Worm (Caenorhabditis elegans) whole organism, late embryonic: ENCODE data around the gene ugt-51.

Source experiments
- C08G9.2 ChIP-seq: sonication (generic microtip); optimal IDR thresholded peaks from 2 replicates; lab custom pipeline; 2016; ENCODE audit warnings: mild to moderate bottlenecking, missing genetic modification characterization, moderate library complexity, missing compliant biosample characterization
- C38D4.7 ChIP-seq: fragments of 200-800 bp; sonication (Bioruptor generic); optimal IDR thresholded peaks from 2 replicates; lab custom pipeline; 2018; ENCODE audit warnings: mild to moderate bottlenecking, missing genetic modification characterization, moderate library complexity, missing compliant biosample characterization
- K02D7.2 ChIP-seq: sonication (generic microtip); optimal IDR thresholded peaks from 2 replicates; lab custom pipeline; 2017; ENCODE audit warnings: mild to moderate bottlenecking, missing genetic modification characterization, missing compliant biosample characterization
- K09A11.1 ChIP-seq: sonication (generic microtip); optimal IDR thresholded peaks from 2 replicates; lab custom pipeline; 2017; ENCODE audit warnings: antibody characterized with exemption, mild to moderate bottlenecking, missing genetic modification characterization, missing compliant biosample characterization; ENCODE audit not compliant: insufficient read depth
- ahr-1 ChIP-seq: sonication (generic microtip); optimal IDR thresholded peaks from 2 replicates; lab custom pipeline; 2016; ENCODE audit warnings: missing genetic modification characterization, missing compliant biosample characterization
- ama-1 ChIP-seq: fragments of 150-350 bp; optimal IDR thresholded peaks from 2 replicates; lab custom pipeline; 2014
- ceh-14 ChIP-seq: sonication (generic microtip); optimal IDR thresholded peaks from 2 replicates; lab custom pipeline; 2016; ENCODE audit warnings: missing genotype, missing genetic modification characterization, missing compliant biosample characterization
- ceh-18 ChIP-seq: sonication (generic microtip); optimal IDR thresholded peaks from 2 replicates; lab custom pipeline; 2016; ENCODE audit warnings: missing genetic modification characterization, missing compliant biosample characterization
- ceh-22 ChIP-seq: sonication (generic microtip); optimal IDR thresholded peaks from 2 replicates; lab custom pipeline; 2017; ENCODE audit warnings: missing biosample characterization, missing genetic modification characterization
- ceh-24 ChIP-seq: sonication (generic microtip); optimal IDR thresholded peaks from 2 replicates; lab custom pipeline; 2016; ENCODE audit warnings: mild to moderate bottlenecking, missing genetic modification characterization, missing compliant biosample characterization
- ceh-31 ChIP-seq: sonication (generic microtip); optimal IDR thresholded peaks from 2 replicates; lab custom pipeline; 2016; ENCODE audit warnings: missing genetic modification characterization, missing compliant biosample characterization
- ceh-34 ChIP-seq: sonication (generic microtip); optimal IDR thresholded peaks from 2 replicates; lab custom pipeline; 2016; ENCODE audit warnings: mild to moderate bottlenecking, missing genetic modification characterization, missing compliant biosample characterization
- ceh-45 ChIP-seq: fragments of 200-800 bp; sonication (Bioruptor generic); IDR thresholded peaks from 2 replicates; pipeline ENCODE4 v1.3.6; 2022; ENCODE audit warnings: missing genetic modification reagents, missing genetic modification characterization, missing compliant biosample characterization
- dve-1 ChIP-seq: sonication (generic microtip); optimal IDR thresholded peaks from 2 replicates; lab custom pipeline; 2017; ENCODE audit warnings: antibody characterized with exemption, mild to moderate bottlenecking, missing genetic modification characterization, missing compliant biosample characterization
- ets-4 ChIP-seq: sonication (generic microtip); optimal IDR thresholded peaks from 2 replicates; lab custom pipeline; 2016; ENCODE audit warnings: missing genetic modification characterization, missing compliant biosample characterization
- eyg-1 ChIP-seq: sonication (generic microtip); optimal IDR thresholded peaks from 2 replicates; lab custom pipeline; 2016; ENCODE audit warnings: missing genotype, missing genetic modification characterization, missing compliant biosample characterization
- fkh-10 ChIP-seq: fragments of 150-350 bp; optimal IDR thresholded peaks from 2 replicates; lab custom pipeline; 2014; ENCODE audit warnings: missing biosample characterization, missing genetic modification reagents, missing genetic modification characterization
- fkh-6 ChIP-seq: sonication (generic microtip); optimal IDR thresholded peaks from 2 replicates; lab custom pipeline; 2016; ENCODE audit warnings: missing genetic modification characterization, missing compliant biosample characterization
- gmeb-2 ChIP-seq: sonication (generic microtip); optimal IDR thresholded peaks from 2 replicates; lab custom pipeline; 2016; ENCODE audit warnings: missing genetic modification characterization, inconsistent platforms, missing compliant biosample characterization
- hlh-15 ChIP-seq: sonication (generic microtip); optimal IDR thresholded peaks from 2 replicates; lab custom pipeline; 2016; ENCODE audit warnings: missing genetic modification characterization, missing compliant biosample characterization
- hlh-6 ChIP-seq: sonication (generic microtip); optimal IDR thresholded peaks from 2 replicates; lab custom pipeline; 2016; ENCODE audit warnings: missing genotype, missing genetic modification characterization, missing compliant biosample characterization
- hlh-8 ChIP-seq: sonication (generic microtip); optimal IDR thresholded peaks from 2 replicates; lab custom pipeline; 2016; ENCODE audit warnings: missing genotype, missing genetic modification characterization, missing compliant biosample characterization
- mec-3 ChIP-seq: sonication (generic microtip); optimal IDR thresholded peaks from 2 replicates; lab custom pipeline; 2016; ENCODE audit warnings: borderline replicate concordance, missing genetic modification characterization, missing compliant biosample characterization
- nhr-232 ChIP-seq: sonication (generic microtip); optimal IDR thresholded peaks from 2 replicates; lab custom pipeline; 2016; ENCODE audit warnings: missing genetic modification characterization, missing compliant biosample characterization
- pag-3 ChIP-seq: sonication (generic microtip); optimal IDR thresholded peaks from 2 replicates; lab custom pipeline; 2016; ENCODE audit warnings: missing compliant biosample characterization, missing genetic modification characterization, borderline replicate concordance
- pax-1 ChIP-seq: fragments of 150-350 bp; optimal IDR thresholded peaks from 2 replicates; lab custom pipeline; 2014; ENCODE audit warnings: missing biosample characterization, missing genetic modification characterization
- pha-2 ChIP-seq: sonication (generic microtip); optimal IDR thresholded peaks from 2 replicates; lab custom pipeline; 2017; ENCODE audit warnings: mild to moderate bottlenecking, missing genetic modification characterization, missing compliant biosample characterization
- pqm-1 ChIP-seq: sonication (generic microtip); optimal IDR thresholded peaks from 2 replicates; lab custom pipeline; 2016; ENCODE audit warnings: missing genetic modification characterization, missing compliant biosample characterization
- ref-2 ChIP-seq: sonication (generic microtip); optimal IDR thresholded peaks from 2 replicates; lab custom pipeline; 2016; ENCODE audit warnings: missing genetic modification characterization, missing compliant biosample characterization
- rnt-1 ChIP-seq: sonication (generic microtip); optimal IDR thresholded peaks from 2 replicates; lab custom pipeline; 2016; ENCODE audit warnings: missing genetic modification characterization, missing compliant biosample characterization
- sdc-2 ChIP-seq: sonication (generic microtip); optimal IDR thresholded peaks from 2 replicates; lab custom pipeline; 2016; ENCODE audit warnings: missing genotype, missing genetic modification characterization, missing compliant biosample characterization
- syd-9 ChIP-seq: sonication (generic microtip); optimal IDR thresholded peaks from 2 replicates; lab custom pipeline; 2016; ENCODE audit warnings: mild to moderate bottlenecking, missing genetic modification characterization, moderate library complexity, missing compliant biosample characterization
- tbx-7 ChIP-seq: sonication (generic microtip); optimal IDR thresholded peaks from 2 replicates; lab custom pipeline; 2016; ENCODE audit warnings: missing genotype, missing genetic modification characterization, missing compliant biosample characterization
- unc-3 ChIP-seq, 2 experiments: fragments of 200-800 bp in 1 of 2; sonication (Bioruptor generic) in 1 of 2; sonication (generic microtip) in 1 of 2; conservative IDR thresholded peaks in 1 of 2; optimal IDR thresholded peaks in 1 of 2; 2 replicates each; pipeline versions ENCODE4 v1.3.6 to Lab custom; 2016 to 2022; ENCODE audit warnings: missing compliant biosample characterization in 2 of 2, missing genetic modification characterization in 2 of 2, missing genetic modification reagents in 1 of 2
- unc-42 ChIP-seq: sonication (generic microtip); optimal IDR thresholded peaks from 2 replicates; lab custom pipeline; 2016; ENCODE audit warnings: missing genotype, missing genetic modification characterization, missing compliant biosample characterization
- unc-55 ChIP-seq: sonication (generic microtip); optimal IDR thresholded peaks from 2 replicates; lab custom pipeline; 2017; ENCODE audit warnings: missing biosample characterization, missing genetic modification reagents, missing genetic modification characterization

The ugt-51 gene

DNA sequence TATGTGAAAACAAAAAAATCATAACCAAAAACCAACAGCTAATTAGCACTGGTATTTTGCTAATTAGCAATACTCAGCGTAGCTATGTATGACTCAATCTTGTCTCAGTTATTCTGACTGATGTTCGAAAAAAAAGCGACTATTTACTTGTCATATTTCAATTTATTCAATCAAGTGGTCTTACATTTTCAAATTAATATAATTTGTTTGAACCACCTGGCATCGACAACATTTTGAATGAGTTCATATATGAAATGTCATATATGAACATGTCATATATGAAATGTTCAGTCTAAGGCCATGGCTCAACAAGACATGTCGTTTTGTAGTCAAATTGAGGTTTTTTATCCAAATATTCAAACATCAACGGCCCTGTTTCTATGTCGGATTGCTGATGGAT is 11.7 kb downstream of the ugt-51 start, which contains the start of gene srw-140:
TSS of gene srw-140 (plus strand) at position 301 of the 400 bp plus-strand sequence.
- no peak for TF ChIP-seq unc-55
- TF ChIP-seq ama-1 (lab: Kevin White, UChicago) = no peak
- TF ChIP-seq tbx-7 (tag; lab: Kevin White, UChicago) = no peak
- TF ChIP-seq pqm-1 (tag; lab: Kevin White, UChicago) = no peak
- TF ChIP-seq C38D4.7 (GFP tag; lab: Kevin White, UChicago) = no peak
- no peak for TF ChIP-seq pha-2 (tag; lab: Kevin White, UChicago)
- no peak for TF ChIP-seq dve-1 (tag; lab: Kevin White, UChicago)
- TF ChIP-seq, all 69 proteins: peak for 0

- TF ChIP-seq ama-1 (lab: Kevin White, UChicago) = no peak
- TF ChIP-seq pqm-1 (tag; lab: Kevin White, UChicago) = no peak
- TF ChIP-seq C08G9.2 (tag; lab: Kevin White, UChicago) = no peak
- no peak for TF ChIP-seq ceh-34 (tag; lab: Kevin White, UChicago)
- TF ChIP-seq pax-1 (tag; lab: Kevin White, UChicago) = no peak
- TF ChIP-seq hlh-6 (tag; lab: Kevin White, UChicago) = no peak
- TF ChIP-seq hlh-8 (tag; lab: Kevin White, UChicago) = no peak
- no peak for TF ChIP-seq ets-4
- TF ChIP-seq nhr-232 (tag; lab: Kevin White, UChicago) = no peak
- TF ChIP-seq ceh-22 (tag; lab: Kevin White, UChicago) = no peak
- TF ChIP-seq ceh-24 (tag; lab: Kevin White, UChicago) = no peak
- TF ChIP-seq K02D7.2 (tag; lab: Kevin White, UChicago) = no peak
- no peak for TF ChIP-seq fkh-10 (GFP tag; lab: Kevin White, UChicago)
- no peak for TF ChIP-seq eyg-1 (tag; lab: Kevin White, UChicago)
- no peak for TF ChIP-seq mec-3
- TF ChIP-seq ceh-18 (tag; lab: Kevin White, UChicago) = no peak
- no peak for TF ChIP-seq gmeb-2 (tag; lab: Kevin White, UChicago)
- TF ChIP-seq rnt-1 (tag; lab: Kevin White, UChicago) = no peak
- TF ChIP-seq, all 69 proteins: peak for 0
These were observed 12.4 kb downstream of the ugt-51 start, which contains the start of gene abu-7 for ce11 chrV:5164682-5165081. Gene abu-7, minus strand, starts transcription at chrV:5164782.

ce11 chrV:5161792-5162191 is 15.3 kb downstream of the ugt-51 start, which contains the start of gene abu-6:
Gene abu-6, minus strand, starts transcription at chrV:5161892.
- no peak for TF ChIP-seq fkh-10 (GFP tag; lab: Kevin White, UChicago)
- no peak for TF ChIP-seq syd-9 (tag; lab: Kevin White, UChicago)
- no peak for TF ChIP-seq sdc-2 (tag; lab: Kevin White, UChicago)
- TF ChIP-seq ama-1 (lab: Kevin White, UChicago) = no peak
- TF ChIP-seq ahr-1 = no peak
- no peak for TF ChIP-seq pha-2 (tag; lab: Kevin White, UChicago)
- no peak for TF ChIP-seq ceh-34 (tag; lab: Kevin White, UChicago)
- no peak for TF ChIP-seq ceh-31 (tag; lab: Kevin White, UChicago)
- no peak for TF ChIP-seq ceh-45 (GFP tag; lab: Robert Waterston, UW)
- TF ChIP-seq tbx-7 (tag; lab: Kevin White, UChicago) = no peak
- no peak for TF ChIP-seq ref-2 (tag; lab: Kevin White, UChicago)
- TF ChIP-seq fkh-6 (tag; lab: Kevin White, UChicago) = no peak
- no peak for TF ChIP-seq ceh-14 (tag; lab: Kevin White, UChicago)
- TF ChIP-seq K09A11.1 = no peak
- no peak for TF ChIP-seq unc-42 (tag; lab: Kevin White, UChicago)
- no peak for TF ChIP-seq pag-3 (tag; lab: Kevin White, UChicago)
- no peak for TF ChIP-seq hlh-6 (tag; lab: Kevin White, UChicago)
- TF ChIP-seq unc-3 (GFP tag; conservative IDR thresholded peaks at IDR 0.05; lab: Robert Waterston, UW) = no peak
- no peak for TF ChIP-seq unc-3 (tag; optimal IDR thresholded peaks at IDR 0.05; lab: Kevin White, UChicago)
- no peak for TF ChIP-seq hlh-15 (tag; lab: Kevin White, UChicago)
- TF ChIP-seq, all 69 proteins: peak for 0
